Fruit fly (Drosophila melanogaster) whole organism, wandering third instar larva: ENCODE measurements around the gene Tssk.

Experiments
- Abd-B ChIP-seq: fragments of >200 bp; optimal IDR thresholded peaks from 2 replicates; lab custom pipeline; 2017; ENCODE audit warnings: missing biosample characterization, missing genetic modification characterization
- CG32264 ChIP-seq: fragments of 200-800 bp; sonication (Bioruptor generic); optimal IDR thresholded peaks from 2 replicates; lab custom pipeline; 2016; ENCODE audit warnings: missing biosample characterization, missing genetic modification characterization
- CG9705 ChIP-seq: fragments of 200-800 bp; sonication (Bioruptor generic); optimal IDR thresholded peaks from 2 replicates; lab custom pipeline; 2018; ENCODE audit warnings: missing biosample characterization, mild to moderate bottlenecking, missing genetic modification characterization
- CrebA ChIP-seq: fragments of 200-800 bp; sonication (Bioruptor generic); optimal IDR thresholded peaks from 2 replicates; lab custom pipeline; 2016; ENCODE audit warnings: missing biosample characterization, mild to moderate bottlenecking, missing genetic modification characterization, borderline replicate concordance
- Dfd ChIP-seq: fragments of >200 bp; optimal IDR thresholded peaks from 2 replicates; lab custom pipeline; 2017; ENCODE audit warnings: missing biosample characterization, missing genetic modification characterization
- Dif ChIP-seq: fragments of 200-275, 200-300 bp; sonication (Bioruptor generic); optimal IDR thresholded peaks from 2 replicates; lab custom pipeline; 2018; ENCODE audit warnings: missing biosample characterization, missing genetic modification characterization; ENCODE audit not compliant: partially characterized antibody
- GATAd ChIP-seq: sonication (Bioruptor generic); optimal IDR thresholded peaks from 2 replicates; lab custom pipeline; 2016; ENCODE audit warnings: missing biosample characterization, missing genetic modification characterization
- HLH106 ChIP-seq: fragments of 200-800 bp; optimal IDR thresholded peaks from 3 replicates; lab custom pipeline; 2019; ENCODE audit warnings: missing biosample characterization, mild to moderate bottlenecking, missing genetic modification characterization, moderate library complexity
- Hnf4 ChIP-seq: fragments of 200-800 bp; sonication (Bioruptor generic); optimal IDR thresholded peaks from 2 replicates; lab custom pipeline; 2016; ENCODE audit warnings: missing biosample characterization, mild to moderate bottlenecking, missing genetic modification characterization
- Hr78 ChIP-seq: fragments of >200 bp; optimal IDR thresholded peaks from 2 replicates; lab custom pipeline; 2017; ENCODE audit warnings: missing biosample characterization, missing genetic modification characterization
- Hr83 ChIP-seq: fragments of 200-300 bp; sonication (Bioruptor generic); optimal IDR thresholded peaks from 2 replicates; lab custom pipeline; 2016; ENCODE audit warnings: missing biosample characterization, mild to moderate bottlenecking, missing genetic modification characterization, moderate library complexity; ENCODE audit not compliant: poor library complexity, severe bottlenecking
- Jra ChIP-seq: sonication (Bioruptor generic); optimal IDR thresholded peaks from 2 replicates; lab custom pipeline; 2016; ENCODE audit warnings: missing biosample characterization, missing genetic modification characterization
- Mio ChIP-seq: sonication (Bioruptor generic); optimal IDR thresholded peaks from 2 replicates; lab custom pipeline; 2016; ENCODE audit warnings: missing biosample characterization, missing genetic modification characterization
- Myc ChIP-seq: fragments of >200 bp; optimal IDR thresholded peaks from 2 replicates; lab custom pipeline; 2017
- N ChIP-seq: fragments of >200 bp; optimal IDR thresholded peaks from 2 replicates; lab custom pipeline; 2018; ENCODE audit warnings: missing biosample characterization, missing external identifiers, missing genetic modification characterization
- OdsH ChIP-seq: fragments of 200-800 bp; sonication (Bioruptor generic); optimal IDR thresholded peaks from 2 replicates; lab custom pipeline; 2016; ENCODE audit warnings: missing biosample characterization, mild to moderate bottlenecking, missing genetic modification characterization
- Rel ChIP-seq, 2 experiments: fragments of 200-800 bp; sonication (Bioruptor generic) in 1 of 2; optimal IDR thresholded peaks; 2 replicates in 1 of 2; 3 replicates in 1 of 2; lab custom pipeline; 2016 to 2019; ENCODE audit warnings: mild to moderate bottlenecking in 2 of 2, missing biosample characterization in 2 of 2, missing genetic modification characterization in 2 of 2, moderate library complexity in 1 of 2
- Sp1 ChIP-seq: fragments of 200-800 bp; sonication (Bioruptor generic); optimal IDR thresholded peaks from 3 replicates; lab custom pipeline; 2019; ENCODE audit warnings: missing biosample characterization, mild to moderate bottlenecking, missing genetic modification characterization, moderate library complexity
- Vsx2 ChIP-seq: fragments of 200-300, 225-300 bp; sonication (Bioruptor generic); optimal IDR thresholded peaks from 2 replicates; lab custom pipeline; 2018; ENCODE audit warnings: missing biosample characterization, missing genetic modification characterization; ENCODE audit not compliant: partially characterized antibody
- br ChIP-seq: fragments of 200-800 bp; sonication (Bioruptor generic); optimal IDR thresholded peaks from 2 replicates; lab custom pipeline; 2016; ENCODE audit warnings: missing biosample characterization, missing genetic modification characterization
- brk ChIP-seq: fragments of 200-800 bp; sonication (Bioruptor generic); optimal IDR thresholded peaks from 2 replicates; lab custom pipeline; 2016; ENCODE audit warnings: missing biosample characterization, mild to moderate bottlenecking, missing genetic modification characterization
- dl ChIP-seq, 2 experiments: fragments of 175-275, 200-275 bp in 1 of 2; fragments of 200-275 bp in 1 of 2; sonication (Bioruptor generic); optimal IDR thresholded peaks; lab custom pipeline; 2018; ENCODE audit warnings: mild to moderate bottlenecking in 2 of 2, missing biosample characterization in 2 of 2, missing genetic modification characterization in 2 of 2, moderate library complexity in 2 of 2; ENCODE audit not compliant: partially characterized antibody in 2 of 2, insufficient read depth in 1 of 2
- dmrt93B ChIP-seq: fragments of 200-800 bp; sonication (Bioruptor generic); optimal IDR thresholded peaks from 2 replicates; lab custom pipeline; 2018; ENCODE audit warnings: missing biosample characterization, mild to moderate bottlenecking, missing genetic modification characterization
- dsf ChIP-seq: sonication (Bioruptor generic); optimal IDR thresholded peaks from 2 replicates; lab custom pipeline; 2016; ENCODE audit warnings: missing biosample characterization, missing genetic modification characterization, borderline replicate concordance
- ey ChIP-seq: fragments of 200-800 bp; sonication (Bioruptor generic); optimal IDR thresholded peaks from 2 replicates; lab custom pipeline; 2016; ENCODE audit warnings: missing biosample characterization, missing genetic modification characterization
- foxo ChIP-seq, 2 experiments: fragments of 200-800 bp; sonication (Bioruptor generic); optimal IDR thresholded peaks; 2 replicates in 1 of 2; 3 replicates in 1 of 2; lab custom pipeline; 2016 to 2017; ENCODE audit warnings: missing biosample characterization in 2 of 2, missing genetic modification characterization in 2 of 2
- fru ChIP-seq: fragments of 200-800 bp; sonication (Bioruptor generic); optimal IDR thresholded peaks from 3 replicates; lab custom pipeline; 2016; ENCODE audit warnings: missing biosample characterization, mild to moderate bottlenecking, missing genetic modification characterization
- h ChIP-seq: fragments of 200-800 bp; sonication (Bioruptor generic); optimal IDR thresholded peaks from 3 replicates; lab custom pipeline; 2016; ENCODE audit warnings: missing biosample characterization, mild to moderate bottlenecking, missing genetic modification characterization
- jim ChIP-seq: fragments of 175-275, 200-325 bp; sonication (Bioruptor generic); optimal IDR thresholded peaks from 2 replicates; lab custom pipeline; 2016; ENCODE audit warnings: missing biosample characterization, mild to moderate bottlenecking, missing genetic modification characterization
- lola ChIP-seq: fragments of >200 bp; optimal IDR thresholded peaks from 2 replicates; lab custom pipeline; 2017; ENCODE audit warnings: missing biosample characterization, missing genetic modification characterization
- pan ChIP-seq: fragments of >200 bp; optimal IDR thresholded peaks from 2 replicates; lab custom pipeline; 2017
- psq ChIP-seq: fragments of 200-800 bp; sonication (Bioruptor generic); optimal IDR thresholded peaks from 3 replicates; lab custom pipeline; 2017; ENCODE audit warnings: missing biosample characterization, mild to moderate bottlenecking, missing genetic modification characterization, moderate library complexity
- rgr ChIP-seq: fragments of 200-800 bp; sonication (Bioruptor generic); optimal IDR thresholded peaks from 3 replicates; lab custom pipeline; 2016; ENCODE audit warnings: missing biosample characterization, mild to moderate bottlenecking, missing genetic modification characterization
- sage ChIP-seq: fragments of 200-800 bp; sonication (Bioruptor generic); optimal IDR thresholded peaks from 2 replicates; lab custom pipeline; 2016; ENCODE audit warnings: missing biosample characterization, mild to moderate bottlenecking, missing genetic modification characterization
- sv ChIP-seq: fragments of 200-800 bp; sonication (Bioruptor generic); optimal IDR thresholded peaks from 3 replicates; lab custom pipeline; 2016; ENCODE audit warnings: missing biosample characterization, missing genetic modification characterization
- tai ChIP-seq: sonication (Bioruptor generic); optimal IDR thresholded peaks from 2 replicates; lab custom pipeline; 2016; ENCODE audit warnings: missing biosample characterization, missing genetic modification characterization
- usp ChIP-seq: fragments of >200 bp; optimal IDR thresholded peaks from 2 replicates; lab custom pipeline; 2017; ENCODE audit warnings: missing biosample characterization, missing genetic modification characterization
- woc ChIP-seq: sonication (Bioruptor generic); optimal IDR thresholded peaks from 2 replicates; lab custom pipeline; 2016; ENCODE audit warnings: missing biosample characterization, mild to moderate bottlenecking, missing genetic modification characterization

Gene Tssk

DNA sequence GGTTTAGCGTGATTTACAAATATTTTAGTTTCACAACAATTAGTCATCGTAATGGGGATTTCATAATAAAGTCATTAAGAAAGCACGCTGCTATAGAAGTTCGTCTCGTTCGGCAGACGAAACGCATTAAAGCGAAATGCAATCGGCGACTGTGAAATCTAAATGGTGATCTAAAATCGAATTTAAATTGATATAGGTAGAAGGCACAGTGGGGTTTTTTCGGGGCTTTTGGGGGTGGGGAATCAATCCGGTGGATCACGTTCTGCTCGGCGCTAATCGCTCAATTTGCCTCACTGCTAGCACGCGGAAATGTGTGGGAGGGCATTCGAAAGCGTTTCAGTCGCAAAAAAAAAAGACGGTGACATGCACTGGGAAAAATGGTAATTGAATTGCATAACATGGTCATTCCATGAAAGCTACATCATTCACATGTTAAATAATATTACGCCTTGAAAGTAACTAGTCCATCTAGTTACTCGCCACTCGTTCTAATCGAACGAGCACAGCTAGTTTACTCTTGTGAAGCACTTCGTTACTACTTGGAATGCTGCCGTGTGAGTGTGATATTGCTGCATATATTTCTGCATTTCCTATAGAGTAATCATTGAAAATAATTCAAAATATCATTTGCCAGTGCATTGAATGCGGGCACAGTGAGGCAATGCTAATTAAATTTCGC is 20.6 kb upstream of the Tssk start:
- TF ChIP-seq jim (GFP tag; lab: Kevin White, UChicago) (no peak), fru (GFP tag; lab: Kevin White, UChicago) (peak; percentile 13), Rel (GFP tag; optimal IDR thresholded peaks at IDR 0.05; lab: Kevin White, UChicago) (no peak), Rel (tag; optimal IDR thresholded peaks at IDR 0.05; lab: Kevin White, UChicago) (peak; percentile 91)

DNA sequence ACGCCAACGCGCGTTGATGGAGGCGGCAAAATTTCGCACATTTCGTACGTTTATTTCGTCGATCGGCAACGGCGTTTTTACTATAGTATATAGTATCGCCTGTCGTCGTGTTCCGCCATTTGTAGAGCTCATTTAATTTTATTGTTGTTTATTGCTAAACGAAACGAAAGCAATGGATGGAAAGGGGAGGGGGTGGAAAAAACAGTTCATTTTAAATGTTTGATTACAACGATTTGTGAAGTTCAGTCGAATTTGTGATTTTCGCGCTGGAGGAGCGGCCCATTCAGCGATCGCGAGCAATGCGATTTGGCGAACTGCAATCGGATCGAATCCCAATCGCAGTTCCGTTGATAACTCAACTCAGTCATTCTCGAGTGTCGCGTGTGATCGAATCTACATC is 17.5 kb upstream of the Tssk start:
- TF ChIP-seq Rel (GFP tag; optimal IDR thresholded peaks at IDR 0.05; lab: Kevin White, UChicago): no peak
- TF ChIP-seq Rel (tag; optimal IDR thresholded peaks at IDR 0.05; lab: Kevin White, UChicago): peak; percentile 29
- TF ChIP-seq fru (GFP tag; lab: Kevin White, UChicago): no peak
- TF ChIP-seq Hnf4: no peak

DNA sequence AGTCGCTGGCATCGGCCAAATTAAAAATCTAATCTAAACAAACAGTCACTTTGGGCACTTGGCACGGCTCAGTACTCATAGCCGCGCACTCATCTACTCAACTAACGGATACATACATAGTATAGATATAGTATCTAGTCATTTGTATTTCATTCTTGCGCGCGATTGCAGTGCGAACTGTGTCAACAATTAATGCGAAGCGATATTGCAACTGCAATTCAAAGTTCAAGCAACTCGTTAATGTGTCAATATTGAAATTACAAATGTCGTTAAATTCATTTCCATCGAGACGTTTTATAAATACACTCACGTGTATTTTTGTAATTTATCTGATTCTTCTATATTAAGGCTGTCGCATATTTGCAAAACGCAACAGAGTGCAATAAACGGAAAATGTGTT is 16.3 kb upstream of the Tssk start:
- peak; percentile 7 for TF ChIP-seq OdsH (GFP tag; lab: Kevin White, UChicago)
- peak; percentile 46 for TF ChIP-seq rgr (GFP tag; lab: Kevin White, UChicago)
- TF ChIP-seq Hr78 (GFP tag; lab: Kevin White, UChicago): no peak
- TF ChIP-seq fru (GFP tag; lab: Kevin White, UChicago): no peak
- peak; percentile 24 for TF ChIP-seq Hnf4
- TF ChIP-seq h (GFP tag; lab: Kevin White, UChicago): peak; percentile 49
- no peak for TF ChIP-seq Vsx2
- no peak for TF ChIP-seq Sp1 (GFP tag; lab: Kevin White, UChicago)
- no peak for TF ChIP-seq Abd-B (GFP tag; lab: Kevin White, UChicago)
- no peak for TF ChIP-seq Hr83 (GFP tag; lab: Kevin White, UChicago)
- TF ChIP-seq, all 38 proteins: peak for 4

DNA sequence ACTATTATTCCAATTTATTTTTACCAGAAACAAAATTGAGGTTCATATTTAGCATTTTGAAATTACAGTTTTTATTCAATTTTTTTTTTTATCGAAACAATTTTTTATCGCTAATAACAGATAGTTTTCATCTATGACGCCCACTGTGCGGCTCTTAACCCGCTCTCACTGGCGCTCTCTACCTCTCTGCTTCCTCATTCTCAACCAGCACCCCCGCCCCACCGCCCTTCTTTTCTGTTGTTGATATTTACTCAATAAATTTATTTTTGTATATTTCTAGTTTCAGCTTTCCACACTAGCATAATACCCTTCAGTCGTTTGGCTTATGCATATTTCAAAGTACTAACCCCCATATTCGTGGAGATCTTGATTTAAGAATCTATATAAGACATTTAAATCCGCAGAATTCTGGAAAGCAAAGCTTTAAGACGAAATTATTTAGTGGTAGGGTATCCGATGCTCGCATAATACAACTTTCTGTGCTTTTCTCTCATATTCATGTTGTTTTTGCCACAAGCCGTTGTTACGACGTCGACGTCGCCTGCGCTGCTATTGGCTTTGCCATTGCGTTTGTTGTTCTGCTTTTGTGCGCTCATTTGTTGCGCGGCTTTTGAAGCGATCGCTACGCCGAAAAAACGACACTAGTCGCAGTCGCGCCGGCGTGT is 14.5 kb upstream of the Tssk start:
- TF ChIP-seq dsf (GFP tag; lab: Kevin White, UChicago) (peak; percentile 32), GATAd (GFP tag; lab: Kevin White, UChicago) (no peak), Jra (GFP tag; lab: Kevin White, UChicago) (peak; percentile 2), OdsH (GFP tag; lab: Kevin White, UChicago) (peak; percentile 81), Vsx2 (no peak), sv (peak; percentile 97), tai (GFP tag; lab: Kevin White, UChicago) (peak; percentile 73), HLH106 (tag; lab: Kevin White, UChicago) (peak; percentile 80), Rel (GFP tag; optimal IDR thresholded peaks at IDR 0.05; lab: Kevin White, UChicago) (peak; percentile 46), Rel (tag; optimal IDR thresholded peaks at IDR 0.05; lab: Kevin White, UChicago) (peak; percentile 23), rgr (GFP tag; lab: Kevin White, UChicago) (peak; percentile 85), woc (GFP tag; lab: Kevin White, UChicago) (peak; percentile 80), sage (GFP tag; lab: Kevin White, UChicago) (peak; percentile 12), Sp1 (GFP tag; lab: Kevin White, UChicago) (peak; percentile 69), dl (GFP tag; optimal IDR thresholded peaks at IDR 0.05; lab: Kevin White, UChicago; ENCODE audit: insufficient read depth in 1 of 2, partially characterized antibody in 2 of 2) (no peak), jim (GFP tag; lab: Kevin White, UChicago) (peak; percentile 63), h (GFP tag; lab: Kevin White, UChicago) (peak; percentile 89), Myc (lab: Kevin White, UChicago) (no peak), Dfd (GFP tag; lab: Kevin White, UChicago) (no peak), fru (GFP tag; lab: Kevin White, UChicago) (peak; percentile 82), Hr78 (GFP tag; lab: Kevin White, UChicago) (no peak), foxo (GFP tag; optimal IDR thresholded peaks at IDR 0.05; lab: Kevin White, UChicago) (peak; percentile 45 to 84), ey (GFP tag; lab: Kevin White, UChicago) (peak; percentile 86), dmrt93B (GFP tag; lab: Kevin White, UChicago) (peak; percentile 70), Abd-B (GFP tag; lab: Kevin White, UChicago) (no peak), CG32264 (GFP tag; lab: Kevin White, UChicago) (peak; percentile 47), lola (GFP tag; lab: Kevin White, UChicago) (no peak), pan (lab: Kevin White, UChicago) (no peak), brk (GFP tag; lab: Kevin White, UChicago) (no peak), br (peak; percentile 84), CG9705 (peak; percentile 49), psq (GFP tag; lab: Kevin White, UChicago) (peak; percentile 80), Hr83 (GFP tag; lab: Kevin White, UChicago) (peak; percentile 92), N (GFP tag; lab: Kevin White, UChicago) (no peak), usp (GFP tag; lab: Kevin White, UChicago) (no peak), CrebA (GFP tag; lab: Kevin White, UChicago) (no peak), Hnf4 (peak; percentile 67), Mio (no peak), Dif (GFP tag; lab: Kevin White, UChicago) (no peak)
